Fruit fly (Drosophila melanogaster) whole organism, prepupa: ENCODE measurements around the gene hb.

Source experiments
- CG10669 ChIP-seq: fragments of 200-800 bp; sonication (Bioruptor generic); optimal IDR thresholded peaks from 3 replicates; lab custom pipeline; 2018; ENCODE audit warnings: missing biosample characterization, mild to moderate bottlenecking, missing genetic modification characterization, moderate library complexity
- CG11762 ChIP-seq: fragments of 200-800 bp; sonication (Bioruptor generic); optimal IDR thresholded peaks from 3 replicates; lab custom pipeline; 2016; ENCODE audit warnings: missing biosample characterization, missing genetic modification characterization; ENCODE audit not compliant: insufficient read depth
- CG16779 ChIP-seq: fragments of 200-800 bp; sonication (Bioruptor generic); optimal IDR thresholded peaks from 3 replicates; lab custom pipeline; 2017; ENCODE audit warnings: missing biosample characterization, mild to moderate bottlenecking, missing genetic modification characterization
- CG4318 ChIP-seq: fragments of 200-800 bp; sonication (Bioruptor generic); optimal IDR thresholded peaks from 3 replicates; lab custom pipeline; 2017; ENCODE audit warnings: missing biosample characterization, mild to moderate bottlenecking, missing genetic modification characterization
- CG6854 ChIP-seq: fragments of 200-800 bp; sonication (Bioruptor generic); optimal IDR thresholded peaks from 2 replicates; lab custom pipeline; 2017; ENCODE audit warnings: missing biosample characterization, mild to moderate bottlenecking, missing genetic modification characterization
- CG7368 ChIP-seq: fragments of 200-800 bp; sonication (Bioruptor generic); optimal IDR thresholded peaks from 3 replicates; lab custom pipeline; 2016; ENCODE audit warnings: missing biosample characterization, missing genetic modification characterization
- Hr39 ChIP-seq: fragments of 200-800 bp; sonication (Bioruptor generic); optimal IDR thresholded peaks from 2 replicates; lab custom pipeline; 2016; ENCODE audit warnings: missing biosample characterization, missing genetic modification characterization
- Sox102F ChIP-seq: fragments of 200-800 bp; sonication (Bioruptor generic); optimal IDR thresholded peaks from 2 replicates; lab custom pipeline; 2016; ENCODE audit warnings: missing biosample characterization, mild to moderate bottlenecking, missing genetic modification characterization
- fkh ChIP-seq: fragments of 200-800 bp; sonication (Bioruptor generic); optimal IDR thresholded peaks from 3 replicates; lab custom pipeline; 2017; ENCODE audit warnings: missing biosample characterization, mild to moderate bottlenecking, missing genetic modification characterization, moderate library complexity
- pdm3 ChIP-seq: fragments of 200-800 bp; sonication (Bioruptor generic); optimal IDR thresholded peaks from 3 replicates; lab custom pipeline; 2016; ENCODE audit warnings: missing biosample characterization, missing genetic modification characterization

DNA sequence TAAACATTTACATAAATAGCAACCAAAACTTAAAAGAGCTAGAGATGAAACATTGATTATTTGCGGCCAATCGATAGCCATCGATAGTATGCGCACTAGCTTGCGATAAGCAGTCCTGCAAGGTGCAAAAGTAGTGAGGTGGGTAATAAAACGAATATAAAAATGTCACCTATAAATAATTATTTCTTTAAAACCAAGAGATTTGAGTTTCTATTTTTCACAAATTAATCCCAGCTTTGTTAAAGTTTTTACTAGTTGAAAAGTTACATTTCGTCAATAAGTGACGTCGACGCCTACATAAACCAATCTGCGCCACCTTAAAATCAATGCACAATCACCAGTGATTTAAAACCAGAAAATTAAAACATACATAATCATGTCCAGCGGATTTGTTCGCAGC, 46.9 kb downstream of the hb start, which contains the start of the genes Mkk4 and SLIRP2:
- TF ChIP-seq CG4318 (GFP tag; lab: Kevin White, UChicago) = peak; percentile 98
- TF ChIP-seq Hr39 (GFP tag; lab: Kevin White, UChicago) = peak; percentile 99
- peak; percentile 99 for TF ChIP-seq Sox102F (GFP tag; lab: Kevin White, UChicago)
- TF ChIP-seq CG16779 (tag; lab: Kevin White, UChicago) = peak; percentile 94
- TF ChIP-seq pdm3 (GFP tag; lab: Kevin White, UChicago) = peak; percentile 99
- peak; percentile 98 for TF ChIP-seq CG11762 (GFP tag; lab: Kevin White, UChicago)
- peak; percentile 98 for TF ChIP-seq CG7368 (GFP tag; lab: Kevin White, UChicago)
- TF ChIP-seq CG10669 = peak; percentile 99
- peak; percentile 93 for TF ChIP-seq fkh
- peak; percentile 94 for TF ChIP-seq CG6854
